Worm (Caenorhabditis elegans) whole organism, young adult: ENCODE measurements around the gene rps-25.

Source experiments
- K12H6.12 ChIP-seq: fragments of 200-800 bp; sonication (Bioruptor generic); optimal IDR thresholded peaks from 2 replicates; lab custom pipeline; 2018; ENCODE audit warnings: mild to moderate bottlenecking, missing genetic modification characterization, missing compliant biosample characterization
- Y67H2A.10 ChIP-seq: fragments of 200-800 bp; sonication (Bioruptor generic); conservative IDR thresholded peaks from 2 replicates; pipeline ENCODE4 v1.3.6; 2022; ENCODE audit warnings: missing genetic modification reagents, missing genetic modification characterization, missing compliant biosample characterization
- atf-7 ChIP-seq: sonication (generic microtip); optimal IDR thresholded peaks from 2 replicates; lab custom pipeline; 2017; ENCODE audit warnings: mild to moderate bottlenecking, missing genetic modification characterization, missing compliant biosample characterization
- ceh-91 ChIP-seq: fragments of 200-800 bp; sonication (Bioruptor generic); IDR thresholded peaks from 2 replicates; pipeline ENCODE4 v1.3.6; 2022; ENCODE audit warnings: missing genetic modification reagents, missing genetic modification characterization, missing compliant biosample characterization
- nfya-1 ChIP-seq: sonication (generic microtip); optimal IDR thresholded peaks from 2 replicates; lab custom pipeline; 2017; ENCODE audit warnings: antibody characterized with exemption, missing compliant biosample characterization, missing genetic modification characterization, borderline replicate concordance; ENCODE audit not compliant: insufficient read depth
- pha-4 ChIP-seq: fragments of 150-350 bp; sonication (generic microtip); optimal IDR thresholded peaks from 2 replicates; lab custom pipeline; 2014; ENCODE audit warnings: missing biosample characterization, missing genetic modification reagents, missing genetic modification characterization
- sea-2 ChIP-seq: fragments of 200-800 bp; sonication (Bioruptor generic); IDR thresholded peaks from 2 replicates; pipeline ENCODE4 v1.3.6; 2022; ENCODE audit warnings: missing genetic modification characterization, missing compliant biosample characterization
- unc-130 ChIP-seq: sonication (generic microtip); optimal IDR thresholded peaks from 2 replicates; lab custom pipeline; 2016; ENCODE audit warnings: missing genetic modification reagents, missing genetic modification characterization, missing compliant biosample characterization

DNA sequence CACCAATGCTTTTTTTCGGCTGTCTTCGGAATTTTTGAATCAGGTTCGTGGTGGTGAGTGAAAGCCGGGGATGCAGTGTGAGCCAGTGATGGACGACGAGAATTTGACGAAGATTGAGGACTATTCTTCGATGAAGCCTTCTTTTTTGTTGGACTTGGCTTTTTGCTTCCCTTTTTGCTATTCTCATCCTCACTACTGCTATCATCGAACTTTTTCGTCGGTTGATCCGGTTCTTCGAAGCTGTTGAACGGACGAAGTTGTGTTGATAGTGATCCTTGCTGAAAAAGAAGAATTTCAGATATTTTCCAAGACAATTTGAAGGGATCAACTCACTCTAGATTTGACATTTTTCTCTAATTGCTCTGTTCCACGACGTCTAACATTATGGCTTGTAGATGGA is 3.2 kb downstream of the rps-25 start:
- no peak for TF ChIP-seq sea-2 (GFP tag; lab: Robert Waterston, UW)
- TF ChIP-seq unc-130 (GFP tag; lab: Kevin White, UChicago): no peak
- no peak for TF ChIP-seq K12H6.12
- no peak for TF ChIP-seq nfya-1 (tag; lab: Kevin White, UChicago)
- TF ChIP-seq atf-7 (tag; lab: Kevin White, UChicago): no peak
- TF ChIP-seq pha-4 (tag; lab: Kevin White, UChicago): no peak
- no peak for TF ChIP-seq Y67H2A.10 (GFP tag; lab: Robert Waterston, UW)
- no peak for TF ChIP-seq ceh-91 (GFP tag; lab: Robert Waterston, UW)
